Fruit fly (Drosophila melanogaster): ENCODE measurements around the gene RhoGAP68F.

DNA sequence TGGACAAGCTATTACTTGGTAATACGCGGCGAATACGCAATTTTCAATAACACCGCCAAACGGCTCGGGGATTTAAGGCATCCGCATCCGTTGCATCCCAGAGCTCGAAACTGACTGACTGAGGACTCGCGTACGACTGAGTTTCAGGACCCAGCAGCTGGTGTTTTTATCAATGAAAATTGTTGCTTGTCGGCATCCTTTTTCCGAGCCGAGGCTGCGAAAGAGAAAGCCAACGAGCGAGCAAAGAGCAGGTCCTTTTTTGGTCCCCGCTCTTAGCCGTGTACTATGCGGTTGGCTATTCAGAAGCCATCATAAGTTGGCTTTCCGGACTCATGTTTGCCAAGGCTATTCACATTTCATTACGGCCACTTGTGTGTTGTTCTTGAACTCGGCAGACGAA, 36.7 kb downstream of the RhoGAP68F start, which contains the start of gene Rh7:
- no peak for TF ChIP-seq dysf (GFP tag; IDR thresholded peaks at IDR 0.05)
- TF ChIP-seq phol (tag; optimal IDR thresholded peaks at IDR 0.05): no peak
- no peak for TF ChIP-seq MTF-1 (GFP tag; optimal IDR thresholded peaks at IDR 0.05; ENCODE audit: borderline replicate concordance)
- TF ChIP-seq CG15479 (GFP tag; optimal IDR thresholded peaks at IDR 0.05): no peak
- TF ChIP-seq HmgD (GFP tag; optimal IDR thresholded peaks at IDR 0.05): no peak
- no peak for TF ChIP-seq kah (GFP tag; optimal IDR thresholded peaks at IDR 0.05)
- no peak for TF ChIP-seq CG34376 (GFP tag; optimal IDR thresholded peaks at IDR 0.05)
- TF ChIP-seq pros (GFP tag; optimal IDR thresholded peaks at IDR 0.05): no peak
- no peak for TF ChIP-seq CG12236 (GFP tag; optimal IDR thresholded peaks at IDR 0.05)
- TF ChIP-seq CG17385 (GFP tag; optimal IDR thresholded peaks at IDR 0.05): no peak
- no peak for TF ChIP-seq CG18262 (tag; optimal IDR thresholded peaks at IDR 0.05)
- TF ChIP-seq Bgb (GFP tag; IDR thresholded peaks at IDR 0.05; ENCODE audit: partially characterized antibody): no peak

All from whole organism, embryonic.